Fruit fly (Drosophila melanogaster) whole organism: Measurements from ENCODE around the gene ohgt.

ENCODE experiments used
- CG8478 ChIP-seq: fragments of >200 bp; optimal IDR thresholded peaks from 2 replicates; lab custom pipeline; 2018; ENCODE audit warnings: inconsistent platforms
- Dll ChIP-seq: fragments of >200 bp; optimal IDR thresholded peaks from 2 replicates; lab custom pipeline; 2017
- EcR ChIP-seq, 2 experiments: fragments of >200 bp; optimal IDR thresholded peaks; 2 replicates each; lab custom pipeline; 2017; ENCODE audit warnings: missing biosample characterization in 2 of 2, missing genetic modification characterization in 2 of 2, missing genetic modification reagents in 2 of 2
- pan ChIP-seq: fragments of >200 bp; optimal IDR thresholded peaks from 2 replicates; lab custom pipeline; 2017
- psq ChIP-seq: fragments of >200 bp; optimal IDR thresholded peaks from 2 replicates; lab custom pipeline; 2017

dm6 chr3R:10070817-10071216, 21.8 kb downstream of the ohgt start, which contains the start of gene nerfin-2:
- no peak for TF ChIP-seq pan (lab: Kevin White, UChicago)
- no peak for TF ChIP-seq CG8478
- TF ChIP-seq EcR (GFP tag; optimal IDR thresholded peaks at IDR 0.05; lab: Kevin White, UChicago), result no peak
- TF ChIP-seq psq (lab: Kevin White, UChicago), result no peak
- no peak for TF ChIP-seq Dll (lab: Kevin White, UChicago)
